Worm (Caenorhabditis elegans) whole organism, young adult: ENCODE data around the gene Y54G2A.37.

Experiments
- aptf-2 ChIP-seq: fragments of 200-800 bp; sonication (Bioruptor generic); conservative IDR thresholded peaks from 2 replicates; pipeline ENCODE4 v1.3.6; 2022; ENCODE audit warnings: missing genetic modification reagents, missing genetic modification characterization, missing compliant biosample characterization
- snpc-4 ChIP-seq, 5 experiments: fragments of 150-350 bp in 1 of 5; sonication (generic microtip) in 4 of 5; optimal IDR thresholded peaks; 2 replicates each; lab custom pipeline; 2014 to 2018; ENCODE audit warnings: missing genetic modification characterization in 5 of 5, missing biosample characterization in 3 of 5, antibody characterized with exemption in 2 of 5, mild to moderate bottlenecking in 2 of 5, missing compliant biosample characterization in 2 of 5, missing genotype in 2 of 5, moderate library complexity in 2 of 5, missing genetic modification reagents in 1 of 5

ce11 chrIV:2774500-2774899 lies 46.0 kb upstream of the Y54G2A.37 start:
- TF ChIP-seq snpc-4 (GFP tag; optimal IDR thresholded peaks at IDR 0.05; lab: Kevin White, UChicago), result no peak
- peak in 1 of 4 experiments; percentile 38 for TF ChIP-seq snpc-4 (tag; optimal IDR thresholded peaks at IDR 0.05; lab: Kevin White, UChicago)
- TF ChIP-seq aptf-2, result no peak
